Fruit fly (Drosophila melanogaster): ENCODE results near the gene Bub3.

Bub3 gene

dm6 chr3R:29717519-29717918 is 42.3 kb upstream of the Bub3 start (continued):
- TF ChIP-seq pzg (GFP tag; optimal IDR thresholded peaks at IDR 0.05), result no peak
- TF ChIP-seq Tbp (GFP tag; optimal IDR thresholded peaks at IDR 0.05), result no peak
- TF ChIP-seq knrl (GFP tag; IDR thresholded peaks at IDR 0.05; ENCODE audit: partially characterized antibody), result no peak
- TF ChIP-seq bsh (GFP tag; optimal IDR thresholded peaks at IDR 0.05), result peak in 1 of 2 experiments; percentile 47
- peak; percentile 75 for TF ChIP-seq ci (GFP tag; IDR thresholded peaks at IDR 0.05)
- TF ChIP-seq aop (GFP tag; IDR thresholded peaks at IDR 0.05), result no peak
- no peak for TF ChIP-seq CG34376 (GFP tag; optimal IDR thresholded peaks at IDR 0.05)
- no peak for TF ChIP-seq CG7556 (GFP tag; optimal IDR thresholded peaks at IDR 0.05)
- TF ChIP-seq disco-r (GFP tag; optimal IDR thresholded peaks at IDR 0.05), result no peak
- TF ChIP-seq dan (GFP tag; IDR thresholded peaks at IDR 0.05), result no peak
- 0 out of 3 replicates have a peak, but pooled peaks have one; percentile 25 for TF ChIP-seq gce (GFP tag; IDR thresholded peaks at IDR 0.05)
- peak; percentile 38; the same call in 1 of the 2 replicates for TF ChIP-seq lmd (GFP tag; IDR thresholded peaks at IDR 0.05)
- peak; percentile 52; the same call in 1 of the 3 replicates for TF ChIP-seq zfh1 (GFP tag; IDR thresholded peaks at IDR 0.05)
- TF ChIP-seq fd96Cb (tag; optimal IDR thresholded peaks at IDR 0.05), result peak; percentile 45
- no peak for TF ChIP-seq Hmr (GFP tag; optimal IDR thresholded peaks at IDR 0.05)
- TF ChIP-seq CG2712 (tag; optimal IDR thresholded peaks at IDR 0.05), result peak; percentile 38
- TF ChIP-seq Oli (tag; optimal IDR thresholded peaks at IDR 0.05), result peak; percentile 28
- no peak for TF ChIP-seq CG15011 (GFP tag; optimal IDR thresholded peaks at IDR 0.05)
- no peak for TF ChIP-seq Myb (GFP tag; optimal IDR thresholded peaks at IDR 0.05)
- peak; percentile 43 for TF ChIP-seq Blimp-1 (GFP tag; optimal IDR thresholded peaks at IDR 0.05)
- TF ChIP-seq tap (tag; optimal IDR thresholded peaks at IDR 0.05), result peak; percentile 22
- TF ChIP-seq tll (GFP tag; optimal IDR thresholded peaks at IDR 0.05), result no peak
- TF ChIP-seq CG4820 (GFP tag; optimal IDR thresholded peaks at IDR 0.05), result peak; percentile 47
- TF ChIP-seq Hmx (GFP tag; optimal IDR thresholded peaks at IDR 0.05), result no peak
- peak; percentile 30; the same call in 1 of the 2 replicates for TF ChIP-seq Xrp1 (GFP tag; IDR thresholded peaks at IDR 0.05)
- peak; percentile 50 for TF ChIP-seq phol (tag; optimal IDR thresholded peaks at IDR 0.05)
- no peak for TF ChIP-seq CG32767 (GFP tag; IDR thresholded peaks at IDR 0.05)
- no peak for TF ChIP-seq seq (GFP tag; IDR thresholded peaks at IDR 0.05)
- TF ChIP-seq YL-1 (GFP tag; optimal IDR thresholded peaks at IDR 0.05), result no peak
- peak; percentile 64 for TF ChIP-seq unpg (GFP tag; optimal IDR thresholded peaks at IDR 0.05)
- no peak for TF ChIP-seq Rx (GFP tag; IDR thresholded peaks at IDR 0.05)
- TF ChIP-seq chn (GFP tag; optimal IDR thresholded peaks at IDR 0.05), result no peak
- peak; percentile 43 for TF ChIP-seq esg (GFP tag; conservative IDR thresholded peaks at IDR 0.05)
- no peak for TF ChIP-seq Nf-YC (tag; optimal IDR thresholded peaks at IDR 0.05)
- TF ChIP-seq CG10147 (GFP tag; optimal IDR thresholded peaks at IDR 0.05), result no peak
- peak; percentile 16 for TF ChIP-seq gsb-n (tag; optimal IDR thresholded peaks at IDR 0.05)
- TF ChIP-seq ash1 (GFP tag; optimal IDR thresholded peaks at IDR 0.05), result no peak
- TF ChIP-seq croc (GFP tag; conservative IDR thresholded peaks at IDR 0.05), result peak; percentile 21; the same call in 1 of the 3 replicates
- TF ChIP-seq Scr (GFP tag; IDR thresholded peaks at IDR 0.05; ENCODE audit: partially characterized antibody), result no peak
- no peak for TF ChIP-seq Lhr (GFP tag; optimal IDR thresholded peaks at IDR 0.05)
- no peak for TF ChIP-seq CG43689 (GFP tag; IDR thresholded peaks at IDR 0.05)
- TF ChIP-seq Bgb (GFP tag; IDR thresholded peaks at IDR 0.05; ENCODE audit: partially characterized antibody), result no peak
- TF ChIP-seq maf-S (GFP tag; optimal IDR thresholded peaks at IDR 0.05), result peak; percentile 4
- no peak for TF ChIP-seq CG4730 (GFP tag; IDR thresholded peaks at IDR 0.05)
- TF ChIP-seq CG7963 (GFP tag; IDR thresholded peaks at IDR 0.05; ENCODE audit: partially characterized antibody), result no peak
- no peak for TF ChIP-seq schlank (tag; optimal IDR thresholded peaks at IDR 0.05)
- no peak for TF ChIP-seq E2f2 (GFP tag; IDR thresholded peaks at IDR 0.05)
- TF ChIP-seq danr (GFP tag; IDR thresholded peaks at IDR 0.05), result no peak
- TF ChIP-seq sug (tag; optimal IDR thresholded peaks at IDR 0.05), result no peak
- TF ChIP-seq zen (tag; optimal IDR thresholded peaks at IDR 0.05), result no peak
- peak; percentile 36 for TF ChIP-seq ind (GFP tag; optimal IDR thresholded peaks at IDR 0.05)
